Worm (Caenorhabditis elegans) whole organism, early embryonic: Measurements from ENCODE around the gene T10D4.6.

Source experiments
- B0310.2 ChIP-seq: sonication (generic microtip); optimal IDR thresholded peaks from 2 replicates; lab custom pipeline; 2016; ENCODE audit warnings: mild to moderate bottlenecking, missing genetic modification characterization, missing compliant biosample characterization
- F13C5.2 ChIP-seq: sonication (generic microtip); optimal IDR thresholded peaks from 2 replicates; lab custom pipeline; 2017; ENCODE audit warnings: mild to moderate bottlenecking, missing genetic modification characterization, inconsistent platforms, missing compliant biosample characterization
- aly-1 ChIP-seq: sonication (generic microtip); optimal IDR thresholded peaks from 2 replicates; lab custom pipeline; 2016; ENCODE audit warnings: missing genetic modification characterization, missing compliant biosample characterization
- ama-1 ChIP-seq: fragments of 150-350 bp; optimal IDR thresholded peaks from 2 replicates; lab custom pipeline; 2014
- ceh-13 ChIP-seq: fragments of 200-800 bp; sonication (Bioruptor generic); optimal IDR thresholded peaks from 2 replicates; lab custom pipeline; 2018; ENCODE audit warnings: mild to moderate bottlenecking, missing genetic modification characterization, missing compliant biosample characterization
- ceh-36 ChIP-seq: sonication (generic microtip); optimal IDR thresholded peaks from 2 replicates; lab custom pipeline; 2016; ENCODE audit warnings: missing genetic modification characterization, inconsistent platforms, missing compliant biosample characterization
- ets-7 ChIP-seq: sonication (generic microtip); optimal IDR thresholded peaks from 2 replicates; lab custom pipeline; 2016; ENCODE audit warnings: missing genotype, missing genetic modification characterization, missing compliant biosample characterization
- flt-1 ChIP-seq: fragments of 200-800 bp; sonication (Bioruptor generic); IDR thresholded peaks from 2 replicates; pipeline ENCODE4 v1.3.6; 2022; ENCODE audit warnings: missing genetic modification characterization, missing compliant biosample characterization
- hmbx-1 ChIP-seq: sonication (generic microtip); optimal IDR thresholded peaks from 2 replicates; lab custom pipeline; 2016; ENCODE audit warnings: mild to moderate bottlenecking, missing genetic modification characterization, missing compliant biosample characterization
- hmg-4 ChIP-seq: fragments of 200-800 bp; sonication (Bioruptor generic); optimal IDR thresholded peaks from 2 replicates; lab custom pipeline; 2018; ENCODE audit warnings: mild to moderate bottlenecking, missing genetic modification characterization, missing compliant biosample characterization
- hnd-1 ChIP-seq: sonication (generic microtip); optimal IDR thresholded peaks from 2 replicates; lab custom pipeline; 2016; ENCODE audit warnings: missing genetic modification characterization, missing compliant biosample characterization
- pes-1 ChIP-seq: fragments of 200-800 bp; sonication (Bioruptor generic); IDR thresholded peaks from 2 replicates; pipeline ENCODE4 v1.3.6; 2022; ENCODE audit warnings: missing genetic modification reagents, missing genetic modification characterization, missing compliant biosample characterization
- scrt-1 ChIP-seq: fragments of 200-800 bp; sonication (Bioruptor generic); IDR thresholded peaks from 2 replicates; pipeline ENCODE4 v1.3.6; 2022; ENCODE audit warnings: missing genetic modification characterization, missing compliant biosample characterization
- sea-1 ChIP-seq: fragments of 200-800 bp; sonication (Bioruptor generic); conservative IDR thresholded peaks from 2 replicates; pipeline ENCODE4 v1.3.6; 2022; ENCODE audit warnings: missing genetic modification characterization, missing compliant biosample characterization
- tbx-11 ChIP-seq: fragments of 200-800 bp; sonication (Bioruptor generic); IDR thresholded peaks from 2 replicates; pipeline ENCODE4 v1.3.6; 2022; ENCODE audit warnings: missing genetic modification characterization, missing compliant biosample characterization
- tbx-37 ChIP-seq: fragments of 200-800 bp; sonication (Bioruptor generic); conservative IDR thresholded peaks from 2 replicates; pipeline ENCODE4 v1.3.6; 2022; ENCODE audit warnings: missing genetic modification reagents, missing genetic modification characterization, missing compliant biosample characterization
- tra-4 ChIP-seq: sonication (generic microtip); optimal IDR thresholded peaks from 2 replicates; lab custom pipeline; 2017; ENCODE audit warnings: missing genetic modification characterization, missing compliant biosample characterization

Gene T10D4.6

DNA sequence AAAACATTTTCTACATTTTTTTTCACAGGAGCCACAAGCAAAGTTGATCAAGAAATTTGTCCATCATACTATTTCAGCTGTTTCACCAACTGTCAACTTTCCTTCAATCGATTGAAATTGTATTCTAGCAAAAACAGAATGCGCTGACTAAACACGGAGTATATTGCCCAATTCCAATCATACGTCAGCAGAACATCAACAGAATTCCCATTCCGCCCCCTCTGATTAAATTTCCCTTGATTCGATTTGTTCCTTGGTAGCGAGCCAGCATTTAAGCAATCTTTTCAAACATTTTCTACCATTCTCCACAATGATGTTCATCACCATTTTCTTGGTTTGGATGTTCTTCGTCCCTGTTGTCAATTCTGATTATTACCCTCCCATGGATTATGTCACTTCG lies 26.7 kb downstream of the T10D4.6 start, which contains the start of gene T10D4.15:
T10D4.15 (plus strand) TSS at position 301 of the 400 bp plus-strand sequence.
- no peak for TF ChIP-seq aly-1 (tag; lab: Kevin White, UChicago)
- no peak for TF ChIP-seq ets-7 (tag; lab: Kevin White, UChicago)
- no peak for TF ChIP-seq hnd-1 (tag; lab: Kevin White, UChicago)
- TF ChIP-seq B0310.2: no peak

DNA sequence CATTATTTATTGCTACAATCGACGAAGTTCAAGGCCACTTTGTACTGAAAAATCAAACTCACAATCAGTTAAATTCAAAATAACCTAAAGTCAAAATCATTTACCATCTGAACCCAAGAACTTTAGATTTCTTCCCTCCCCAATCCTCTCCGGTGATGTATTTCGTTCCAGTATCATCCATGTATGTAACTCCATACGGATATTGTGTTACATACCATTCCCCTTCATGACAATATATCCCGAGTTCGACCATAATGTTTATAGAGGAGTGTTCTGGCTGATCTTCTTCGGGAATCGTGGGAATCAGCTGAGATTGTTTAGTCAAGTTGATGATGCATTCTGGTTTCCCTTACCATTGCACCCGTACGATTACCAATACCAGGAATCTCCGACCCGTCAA lies 29.3 kb downstream of the T10D4.6 start:
- TF ChIP-seq scrt-1 (GFP tag; lab: Robert Waterston, UW) (no peak), aly-1 (tag; lab: Kevin White, UChicago) (no peak), sea-1 (GFP tag; lab: Robert Waterston, UW) (no peak), hmg-4 (GFP tag; lab: Kevin White, UChicago) (no peak), F13C5.2 (tag; lab: Kevin White, UChicago) (no peak), pes-1 (GFP tag; lab: Robert Waterston, UW) (no peak), tra-4 (tag; lab: Kevin White, UChicago) (no peak), B0310.2 (no peak), ama-1 (no peak)

- TF ChIP-seq hnd-1 (tag; lab: Kevin White, UChicago) (no peak), pes-1 (GFP tag; lab: Robert Waterston, UW) (no peak), hmg-4 (GFP tag; lab: Kevin White, UChicago) (no peak), ama-1 (no peak), B0310.2 (no peak), F13C5.2 (tag; lab: Kevin White, UChicago) (no peak), tbx-11 (GFP tag; lab: Robert Waterston, UW) (no peak), flt-1 (GFP tag; lab: Robert Waterston, UW) (no peak), ceh-13 (no peak), ceh-36 (tag; lab: Kevin White, UChicago) (no peak), ets-7 (tag; lab: Kevin White, UChicago) (no peak), aly-1 (tag; lab: Kevin White, UChicago) (no peak), scrt-1 (GFP tag; lab: Robert Waterston, UW) (no peak), sea-1 (GFP tag; lab: Robert Waterston, UW) (no peak)
Observed at ce11 chrII:3149521-3150190, 30.5 kb downstream of the T10D4.6 start, which contains the start of the genes T10D4.11 and T10D4.1. T10D4.11 (minus strand) TSS chrII:3149621. T10D4.1 (plus strand) TSS chrII:3150140.

ce11 chrII:3151615-3152014 lies 32.5 kb downstream of the T10D4.6 start, which contains the start of the genes T10D4.14 and T10D4.19:
T10D4.14 (minus strand) TSS chrII:3151715.
T10D4.19 (plus strand) TSS chrII:3151918.
- no peak for TF ChIP-seq sea-1 (GFP tag; lab: Robert Waterston, UW)
- TF ChIP-seq pes-1 (GFP tag; lab: Robert Waterston, UW): no peak
- TF ChIP-seq flt-1 (GFP tag; lab: Robert Waterston, UW): no peak
- TF ChIP-seq ceh-13: no peak
- no peak for TF ChIP-seq F13C5.2 (tag; lab: Kevin White, UChicago)
- no peak for TF ChIP-seq B0310.2
- TF ChIP-seq hnd-1 (tag; lab: Kevin White, UChicago): no peak
- no peak for TF ChIP-seq hmg-4 (GFP tag; lab: Kevin White, UChicago)
- no peak for TF ChIP-seq ceh-36 (tag; lab: Kevin White, UChicago)
- no peak for TF ChIP-seq tra-4 (tag; lab: Kevin White, UChicago)
- TF ChIP-seq tbx-11 (GFP tag; lab: Robert Waterston, UW): no peak
- no peak for TF ChIP-seq aly-1 (tag; lab: Kevin White, UChicago)
- TF ChIP-seq ama-1: no peak
- no peak for TF ChIP-seq ets-7 (tag; lab: Kevin White, UChicago)
- TF ChIP-seq scrt-1 (GFP tag; lab: Robert Waterston, UW): no peak
- no peak for TF ChIP-seq hmbx-1
- no peak for TF ChIP-seq tbx-37

DNA sequence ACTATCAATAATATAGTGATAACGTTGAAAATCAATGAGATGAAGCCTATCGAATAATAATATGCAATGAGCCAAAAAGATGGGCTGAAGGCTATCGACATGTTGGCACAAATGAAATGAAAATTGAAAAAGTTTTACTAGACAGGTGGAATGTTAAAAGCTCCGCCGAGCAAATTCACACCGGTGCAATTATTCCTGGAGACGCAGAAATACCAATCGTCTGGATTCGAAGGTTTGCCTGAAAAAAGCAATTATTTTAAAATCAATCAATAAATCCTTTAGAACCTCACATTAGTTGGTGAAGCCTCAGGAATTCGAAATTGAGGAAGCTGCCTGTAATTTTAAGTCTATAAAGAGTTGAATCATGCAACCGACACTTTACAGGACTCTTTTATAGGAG lies 35.3 kb downstream of the T10D4.6 start, which contains the start of gene sri-32:
sri-32 (minus strand) TSS at position 101 of the 400 bp plus-strand sequence.
- TF ChIP-seq ceh-13: no peak
- no peak for TF ChIP-seq F13C5.2 (tag; lab: Kevin White, UChicago)
- TF ChIP-seq aly-1 (tag; lab: Kevin White, UChicago): no peak
- no peak for TF ChIP-seq tra-4 (tag; lab: Kevin White, UChicago)
- TF ChIP-seq B0310.2: no peak
- TF ChIP-seq pes-1 (GFP tag; lab: Robert Waterston, UW): no peak
- no peak for TF ChIP-seq sea-1 (GFP tag; lab: Robert Waterston, UW)
- TF ChIP-seq ceh-36 (tag; lab: Kevin White, UChicago): no peak
- no peak for TF ChIP-seq tbx-37
- TF ChIP-seq tbx-11 (GFP tag; lab: Robert Waterston, UW): no peak
- TF ChIP-seq scrt-1 (GFP tag; lab: Robert Waterston, UW): no peak
- no peak for TF ChIP-seq ama-1
- TF ChIP-seq hnd-1 (tag; lab: Kevin White, UChicago): no peak
- no peak for TF ChIP-seq flt-1 (GFP tag; lab: Robert Waterston, UW)
- TF ChIP-seq hmg-4 (GFP tag; lab: Kevin White, UChicago): no peak
- TF ChIP-seq hmbx-1: no peak
- TF ChIP-seq ets-7 (tag; lab: Kevin White, UChicago): no peak

- TF ChIP-seq pes-1 (GFP tag; lab: Robert Waterston, UW) (no peak), sea-1 (GFP tag; lab: Robert Waterston, UW) (no peak), hnd-1 (tag; lab: Kevin White, UChicago) (no peak), tra-4 (tag; lab: Kevin White, UChicago) (no peak), ceh-36 (tag; lab: Kevin White, UChicago) (no peak), ceh-13 (no peak), hmbx-1 (no peak), ama-1 (no peak), tbx-11 (GFP tag; lab: Robert Waterston, UW) (no peak), aly-1 (tag; lab: Kevin White, UChicago) (no peak), F13C5.2 (tag; lab: Kevin White, UChicago) (no peak), scrt-1 (GFP tag; lab: Robert Waterston, UW) (no peak), hmg-4 (GFP tag; lab: Kevin White, UChicago) (no peak), ets-7 (tag; lab: Kevin White, UChicago) (no peak), B0310.2 (no peak), tbx-37 (no peak), flt-1 (GFP tag; lab: Robert Waterston, UW) (no peak)
Observed at ce11 chrII:3156749-3157148, 37.6 kb downstream of the T10D4.6 start, which contains the start of gene sri-33. sri-33 (minus strand) TSS chrII:3156849.
